Worm (Caenorhabditis elegans) whole organism, L2 larva: ENCODE data around the gene clec-246.

ENCODE experiments used
- dmd-4 ChIP-seq: sonication (generic microtip); optimal IDR thresholded peaks from 2 replicates; lab custom pipeline; 2017; ENCODE audit warnings: missing biosample characterization, missing genetic modification characterization
- egl-27 ChIP-seq: sonication (generic microtip); optimal IDR thresholded peaks from 3 replicates; lab custom pipeline; 2017; ENCODE audit warnings: missing biosample characterization, missing genetic modification reagents, missing genetic modification characterization
- lsy-2 ChIP-seq, 2 experiments: fragments of 150-350 bp in 1 of 2; sonication (generic microtip) in 1 of 2; optimal IDR thresholded peaks; 2 replicates each; lab custom pipeline; 2014 to 2017; ENCODE audit warnings: missing biosample characterization in 2 of 2, missing genetic modification characterization in 2 of 2
- nhr-25 ChIP-seq: fragments of 150-350 bp; sonication (generic microtip); optimal IDR thresholded peaks from 3 replicates; lab custom pipeline; 2014; ENCODE audit warnings: missing biosample characterization, missing genetic modification characterization
- sma-3 ChIP-seq: sonication (generic microtip); optimal IDR thresholded peaks from 2 replicates; lab custom pipeline; 2016; ENCODE audit warnings: missing genetic modification reagents, missing genetic modification characterization, missing compliant biosample characterization

DNA sequence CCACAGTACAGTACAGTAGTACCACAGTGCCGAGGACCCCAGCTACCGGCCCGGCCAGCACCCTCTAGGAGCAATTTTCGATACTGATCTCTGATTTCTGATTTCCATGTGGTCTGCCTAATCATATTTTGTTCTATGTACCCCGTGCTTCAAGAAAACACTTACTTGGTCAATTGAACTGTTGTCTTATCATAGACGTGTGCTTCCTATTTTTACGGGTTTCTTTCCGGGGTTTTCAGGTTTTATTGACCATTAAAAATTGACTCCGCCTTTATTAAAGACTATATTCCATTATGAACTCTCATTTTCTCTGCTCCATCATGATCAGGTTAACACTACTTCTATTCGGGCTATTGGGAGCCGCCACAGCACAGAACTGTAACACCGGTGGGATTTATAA is 31.6 kb upstream of the clec-246 start, which contains the start of gene clec-48:
- TF ChIP-seq nhr-25 (tag; lab: Kevin White, UChicago) (no peak), sma-3 (GFP tag; lab: Kevin White, UChicago) (no peak), egl-27 (tag; lab: Kevin White, UChicago) (no peak), dmd-4 (tag; lab: Kevin White, UChicago) (no peak), lsy-2 (tag; optimal IDR thresholded peaks at IDR 0.05; lab: Kevin White, UChicago) (no peak)
